Fruit fly (Drosophila melanogaster) whole organism, embryonic: Measurements from ENCODE around the gene CG15034.

Experiments
- Abd-B ChIP-seq: fragments of 200-800 bp; sonication (Bioruptor generic); optimal IDR thresholded peaks from 2 replicates; lab custom pipeline; 2018; ENCODE audit warnings: missing biosample characterization, mild to moderate bottlenecking, missing genetic modification characterization, moderate library complexity
- Antp ChIP-seq: fragments of 200-800 bp; sonication (Bioruptor generic); optimal IDR thresholded peaks from 3 replicates; lab custom pipeline; 2016; ENCODE audit warnings: missing biosample characterization, missing genetic modification characterization
- CG10147 ChIP-seq: fragments of 200-800 bp; sonication (Bioruptor generic); optimal IDR thresholded peaks from 2 replicates; lab custom pipeline; 2019; ENCODE audit warnings: missing biosample characterization, mild to moderate bottlenecking, missing genetic modification characterization, moderate library complexity
- CG10979 ChIP-seq: fragments of 200-800 bp; sonication (Bioruptor generic); optimal IDR thresholded peaks from 2 replicates; lab custom pipeline; 2018; ENCODE audit warnings: missing biosample characterization, mild to moderate bottlenecking, missing genetic modification characterization, moderate library complexity
- CG11696 ChIP-seq: fragments of 200-800 bp; sonication (Bioruptor generic); IDR thresholded peaks from 2 replicates; pipeline ENCODE4 v1.3.6; 2022; ENCODE audit warnings: missing biosample characterization, missing genetic modification characterization
- CG13123 ChIP-seq: fragments of 200-800 bp; sonication (Bioruptor generic); optimal IDR thresholded peaks from 2 replicates; lab custom pipeline; 2016; ENCODE audit warnings: missing biosample characterization, missing genetic modification characterization
- CG13287 ChIP-seq: fragments of 200-800 bp; sonication (Bioruptor generic); IDR thresholded peaks from 2 replicates; pipeline ENCODE4 v1.3.6; 2022; ENCODE audit warnings: missing biosample characterization, missing genetic modification characterization; ENCODE audit not compliant: partially characterized antibody
- CG13624 ChIP-seq: fragments of 200-800 bp; sonication (Bioruptor generic); optimal IDR thresholded peaks from 2 replicates; lab custom pipeline; 2016; ENCODE audit warnings: missing biosample characterization, missing genetic modification characterization
- CG16815 ChIP-seq: fragments of 200-800 bp; sonication (Bioruptor generic); optimal IDR thresholded peaks from 3 replicates; lab custom pipeline; 2017; ENCODE audit warnings: missing biosample characterization, mild to moderate bottlenecking, missing genetic modification characterization
- CG17328 ChIP-seq: fragments of 200-800 bp; sonication (Bioruptor generic); IDR thresholded peaks from 2 replicates; pipeline ENCODE4 v1.3.6; 2022; ENCODE audit warnings: missing biosample characterization, missing genetic modification characterization
- CG2712 ChIP-seq: fragments of 200-800 bp; optimal IDR thresholded peaks from 3 replicates; lab custom pipeline; 2019; ENCODE audit warnings: missing biosample characterization, mild to moderate bottlenecking, missing genetic modification characterization, moderate library complexity
- CG2889 ChIP-seq: fragments of 200-800 bp; sonication (Bioruptor generic); IDR thresholded peaks from 3 replicates; pipeline ENCODE4 v1.3.6; 2022; ENCODE audit warnings: missing biosample characterization, missing genetic modification characterization
- CG32532 ChIP-seq: fragments of 200-800 bp; sonication (Bioruptor generic); IDR thresholded peaks from 2 replicates; pipeline ENCODE4 v1.3.6; 2022; ENCODE audit warnings: missing biosample characterization, missing genetic modification characterization
- CG3726 ChIP-seq: fragments of 200-800 bp; sonication (Bioruptor generic); IDR thresholded peaks from 3 replicates; pipeline ENCODE4, ENCODE4 v1.3.6; 2022; ENCODE audit warnings: missing biosample characterization, missing genetic modification characterization
- CG4282 ChIP-seq: fragments of 200-800 bp; sonication (Bioruptor generic); optimal IDR thresholded peaks from 2 replicates; lab custom pipeline; 2016; ENCODE audit warnings: missing biosample characterization, missing genetic modification characterization
- CG43689 ChIP-seq: fragments of 200-800 bp; sonication (Bioruptor generic); IDR thresholded peaks from 2 replicates; pipeline ENCODE4 v1.3.6; 2022; ENCODE audit warnings: missing biosample characterization, missing genetic modification characterization
- CG7556 ChIP-seq: fragments of 200-800 bp; sonication (Bioruptor generic); optimal IDR thresholded peaks from 2 replicates; lab custom pipeline; 2017; ENCODE audit warnings: missing biosample characterization, mild to moderate bottlenecking, missing genetic modification characterization
- CG7786 ChIP-seq: fragments of 200-800 bp; sonication (Bioruptor generic); optimal IDR thresholded peaks from 2 replicates; lab custom pipeline; 2016; ENCODE audit warnings: missing biosample characterization, missing genetic modification characterization
- CG9215 ChIP-seq: fragments of 200-800 bp; sonication (Bioruptor generic); IDR thresholded peaks from 2 replicates; pipeline ENCODE4 v1.3.6; 2022; ENCODE audit warnings: missing biosample characterization, missing genetic modification characterization
- D ChIP-seq, 2 experiments: fragments of 200-800 bp in 1 of 2; fragments of >200 bp in 1 of 2; sonication (Bioruptor generic) in 1 of 2; optimal IDR thresholded peaks; 2 replicates in 1 of 2; 3 replicates in 1 of 2; lab custom pipeline; 2017; ENCODE audit warnings: mild to moderate bottlenecking in 1 of 2, missing biosample characterization in 1 of 2, missing genetic modification characterization in 1 of 2, missing genetic modification reagents in 1 of 2
- Dad ChIP-seq: fragments of 200-800 bp; sonication (Bioruptor generic); optimal IDR thresholded peaks from 3 replicates; lab custom pipeline; 2016; ENCODE audit warnings: missing biosample characterization, missing genetic modification characterization
- E2f2 ChIP-seq: fragments of 200-800 bp; sonication (Bioruptor generic); IDR thresholded peaks from 2 replicates; pipeline ENCODE4 v1.3.6; 2022; ENCODE audit warnings: missing biosample characterization, missing genetic modification characterization
- HLH3B ChIP-seq: fragments of 200-800 bp; sonication (Bioruptor generic); IDR thresholded peaks from 2 replicates; pipeline ENCODE4 v1.3.6; 2022; ENCODE audit warnings: missing biosample characterization, missing genetic modification characterization
- Hey ChIP-seq: fragments of 200-800 bp; sonication (Bioruptor generic); optimal IDR thresholded peaks from 3 replicates; lab custom pipeline; 2018; ENCODE audit warnings: missing biosample characterization, mild to moderate bottlenecking, missing genetic modification characterization
- HmgZ ChIP-seq: fragments of 200-800 bp; sonication (Bioruptor generic); optimal IDR thresholded peaks from 2 replicates; lab custom pipeline; 2018; ENCODE audit warnings: missing biosample characterization, mild to moderate bottlenecking, missing genetic modification characterization
- Hmr ChIP-seq: fragments of 200-800 bp; sonication (Bioruptor generic); optimal IDR thresholded peaks from 3 replicates; lab custom pipeline; 2017; ENCODE audit warnings: mild to moderate bottlenecking, missing biosample characterization, missing genetic modification reagents, missing genetic modification characterization
- Hmx ChIP-seq: fragments of 200-800 bp; sonication (Bioruptor generic); optimal IDR thresholded peaks from 2 replicates; lab custom pipeline; 2016; ENCODE audit warnings: missing biosample characterization, missing genetic modification characterization
- NFAT ChIP-seq: fragments of 200-800 bp; sonication (Bioruptor generic); IDR thresholded peaks from 2 replicates; pipeline ENCODE4 v1.3.6; 2022; ENCODE audit warnings: missing biosample characterization, missing genetic modification characterization
- Rx ChIP-seq: fragments of 200-800 bp; sonication (Bioruptor generic); IDR thresholded peaks from 2 replicates; pipeline ENCODE4 v1.3.6; 2022; ENCODE audit warnings: missing biosample characterization, missing genetic modification characterization
- Side ChIP-seq: fragments of 200-800 bp; sonication (Bioruptor generic); optimal IDR thresholded peaks from 2 replicates; lab custom pipeline; 2016; ENCODE audit warnings: missing biosample characterization, missing genetic modification characterization
- Spps ChIP-seq: fragments of 200-800 bp; sonication (Bioruptor generic); optimal IDR thresholded peaks from 2 replicates; lab custom pipeline; 2018; ENCODE audit warnings: missing biosample characterization, mild to moderate bottlenecking, missing genetic modification characterization
- Vsx1 ChIP-seq: fragments of 200-800 bp; sonication (Bioruptor generic); optimal IDR thresholded peaks from 2 replicates; lab custom pipeline; 2017; ENCODE audit warnings: missing biosample characterization, mild to moderate bottlenecking, missing genetic modification characterization, missing genetic modification reagents
- YL-1 ChIP-seq: fragments of 200-800 bp; sonication (Bioruptor generic); optimal IDR thresholded peaks from 3 replicates; lab custom pipeline; 2017; ENCODE audit warnings: missing biosample characterization, mild to moderate bottlenecking, missing genetic modification characterization
- abd-A ChIP-seq: fragments of 200-800 bp; sonication (Bioruptor generic); optimal IDR thresholded peaks from 3 replicates; lab custom pipeline; 2019; ENCODE audit warnings: missing biosample characterization, mild to moderate bottlenecking, missing genetic modification characterization, moderate library complexity
- ase ChIP-seq: fragments of 200-800 bp; sonication (Bioruptor generic); IDR thresholded peaks from 3 replicates; pipeline ENCODE4 v1.3.6; 2022; ENCODE audit warnings: missing biosample characterization, missing genetic modification characterization
- crol ChIP-seq: fragments of 200-800 bp; sonication (Bioruptor generic); IDR thresholded peaks from 2 replicates; pipeline ENCODE4 v1.3.6; 2022; ENCODE audit warnings: missing biosample characterization, missing genetic modification characterization
- crp ChIP-seq, 2 experiments: fragments of 200-800 bp; sonication (Bioruptor generic); optimal IDR thresholded peaks; 2 replicates in 1 of 2; 3 replicates in 1 of 2; lab custom pipeline; 2017; ENCODE audit warnings: missing biosample characterization in 2 of 2, missing genetic modification characterization in 2 of 2, mild to moderate bottlenecking in 1 of 2, moderate library complexity in 1 of 2
- ems ChIP-seq: fragments of 200-800 bp; sonication (Bioruptor generic); optimal IDR thresholded peaks from 3 replicates; lab custom pipeline; 2016; ENCODE audit warnings: missing biosample characterization, missing genetic modification characterization
- en ChIP-seq: fragments of 200-800 bp; sonication (Bioruptor generic); optimal IDR thresholded peaks from 2 replicates; lab custom pipeline; 2016; ENCODE audit warnings: missing biosample characterization, missing genetic modification characterization
- gce ChIP-seq: fragments of 200-800 bp; sonication (Bioruptor generic); IDR thresholded peaks from 3 replicates; pipeline ENCODE4 v1.3.6; 2022; ENCODE audit warnings: missing biosample characterization, missing genetic modification characterization
- gcm ChIP-seq: fragments of 200-800 bp; sonication (Bioruptor generic); optimal IDR thresholded peaks from 2 replicates; lab custom pipeline; 2019; ENCODE audit warnings: missing biosample characterization, mild to moderate bottlenecking, missing genetic modification characterization, moderate library complexity
- grn ChIP-seq: fragments of 200-800 bp; sonication (Bioruptor generic); optimal IDR thresholded peaks from 3 replicates; lab custom pipeline; 2017; ENCODE audit warnings: missing biosample characterization, missing genetic modification characterization
- lola ChIP-seq, 3 experiments: fragments of >200 bp in 2 of 3; fragments of 200-800 bp in 1 of 3; sonication (Bioruptor generic) in 1 of 3; optimal IDR thresholded peaks; 2 replicates each; lab custom pipeline; 2017 to 2019; ENCODE audit warnings: missing biosample characterization in 3 of 3, missing genetic modification characterization in 3 of 3, mild to moderate bottlenecking in 1 of 3, moderate library complexity in 1 of 3
- nerfin-1 ChIP-seq: fragments of 200-800 bp; sonication (Bioruptor generic); optimal IDR thresholded peaks from 3 replicates; lab custom pipeline; 2019; ENCODE audit warnings: missing biosample characterization, mild to moderate bottlenecking, missing genetic modification characterization, moderate library complexity
- nmo ChIP-seq: fragments of 200-800 bp; sonication (Bioruptor generic); optimal IDR thresholded peaks from 2 replicates; lab custom pipeline; 2018; ENCODE audit warnings: missing biosample characterization, mild to moderate bottlenecking, missing genetic modification characterization, moderate library complexity
- scrt ChIP-seq: fragments of 200-800 bp; sonication (Bioruptor generic); optimal IDR thresholded peaks from 2 replicates; lab custom pipeline; 2018; ENCODE audit warnings: missing biosample characterization, mild to moderate bottlenecking, missing genetic modification characterization, moderate library complexity
- sima ChIP-seq: fragments of 200-800 bp; sonication (Bioruptor generic); optimal IDR thresholded peaks from 2 replicates; lab custom pipeline; 2016; ENCODE audit warnings: missing biosample characterization, missing genetic modification characterization
- tap ChIP-seq: fragments of 200-800 bp; optimal IDR thresholded peaks from 3 replicates; lab custom pipeline; 2019; ENCODE audit warnings: missing biosample characterization, mild to moderate bottlenecking, missing genetic modification characterization, moderate library complexity
- trh ChIP-seq: fragments of 200-800 bp; sonication (Bioruptor generic); optimal IDR thresholded peaks from 2 replicates; lab custom pipeline; 2016; ENCODE audit warnings: missing biosample characterization, missing genetic modification characterization
- wor ChIP-seq: fragments of 200-800 bp; sonication (Bioruptor generic); IDR thresholded peaks from 2 replicates; pipeline ENCODE4 v1.3.6; 2022; ENCODE audit warnings: missing biosample characterization, missing genetic modification characterization

Gene CG15034

DNA sequence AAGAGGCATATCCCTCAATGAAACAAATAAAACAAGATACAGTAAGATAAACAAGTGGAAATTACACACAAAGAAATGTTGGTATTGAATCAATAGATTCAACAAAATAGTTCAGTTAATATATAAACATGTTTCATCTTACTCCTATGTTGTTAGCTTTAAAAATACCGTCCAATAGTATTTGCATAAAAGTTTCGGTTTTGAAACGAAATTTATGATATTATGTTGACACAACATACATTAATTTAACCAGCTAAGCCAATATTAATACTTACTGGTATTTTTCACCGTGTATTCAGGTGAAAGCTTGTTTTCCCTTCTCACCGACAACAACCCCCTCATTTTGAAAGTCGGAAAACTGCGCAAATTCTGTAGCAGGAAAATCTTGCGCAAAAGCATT lies 8.8 kb downstream of the CG15034 start (continued):
- TF ChIP-seq CG4282 (GFP tag; lab: Kevin White, UChicago) (no peak), ase (GFP tag; lab: Robert Waterston, UW) (0 out of 3 replicates have a peak, but pooled peaks have one; percentile 9), CG13287 (GFP tag; lab: Robert Waterston, UW) (no peak), CG10147 (GFP tag; lab: Kevin White, UChicago) (peak; percentile 37), NFAT (no peak), en (GFP tag; lab: Kevin White, UChicago) (no peak), CG7556 (peak; percentile 71), CG10979 (tag; lab: Kevin White, UChicago) (peak; percentile 63), nmo (GFP tag; lab: Kevin White, UChicago) (peak; percentile 62), CG32532 (peak; percentile 55; the same call in 1 of the 2 replicates), scrt (GFP tag; lab: Kevin White, UChicago) (peak; percentile 60), gce (GFP tag; lab: Robert Waterston, UW) (no peak), CG11696 (GFP tag; lab: Robert Waterston, UW) (no peak), HLH3B (GFP tag; lab: Robert Waterston, UW) (peak; percentile 58; the same call in 1 of the 2 replicates), YL-1 (GFP tag; lab: Kevin White, UChicago) (peak; percentile 13), Vsx1 (GFP tag; lab: Kevin White, UChicago) (peak; percentile 15), Hmx (no peak), Side (GFP tag; lab: Kevin White, UChicago) (peak; percentile 50), wor (GFP tag; lab: Robert Waterston, UW) (no peak; the same call in 1 of the 2 replicates), E2f2 (GFP tag; lab: Robert Waterston, UW) (peak; percentile 19; the same call in 1 of the 2 replicates), sima (GFP tag; lab: Kevin White, UChicago) (no peak), CG7786 (GFP tag; lab: Kevin White, UChicago) (no peak), Dad (GFP tag; lab: Kevin White, UChicago) (no peak), CG2889 (GFP tag; lab: Robert Waterston, UW) (no peak), CG3726 (GFP tag; lab: Robert Waterston, UW) (no peak), Rx (GFP tag; lab: Robert Waterston, UW) (no peak), Hmr (peak; percentile 82), CG2712 (tag; lab: Kevin White, UChicago) (peak; percentile 70), CG16815 (GFP tag; lab: Kevin White, UChicago) (no peak), lola (GFP tag; optimal IDR thresholded peaks at IDR 0.05; lab: Kevin White, UChicago) (peak in 1 of 3 experiments; percentile 63), CG43689 (GFP tag; lab: Robert Waterston, UW) (no peak), Hey (tag; lab: Kevin White, UChicago) (peak; percentile 3), tap (tag; lab: Kevin White, UChicago) (peak; percentile 54), abd-A (no peak), Spps (tag; lab: Kevin White, UChicago) (peak; percentile 35), nerfin-1 (peak; percentile 62), CG9215 (GFP tag; lab: Robert Waterston, UW) (peak; percentile 22; the same call in 1 of the 2 replicates), gcm (GFP tag; lab: Kevin White, UChicago) (peak; percentile 42), grn (GFP tag; lab: Kevin White, UChicago) (peak; percentile 47), CG13624 (GFP tag; lab: Kevin White, UChicago) (peak; percentile 61), HmgZ (peak; percentile 58), CG13123 (GFP tag; lab: Kevin White, UChicago) (no peak), D (optimal IDR thresholded peaks at IDR 0.05; lab: Kevin White, UChicago) (no peak), D (GFP tag; optimal IDR thresholded peaks at IDR 0.05; lab: Kevin White, UChicago) (peak; percentile 58), trh (peak; percentile 25), crp (GFP tag; optimal IDR thresholded peaks at IDR 0.05; lab: Kevin White, UChicago) (no peak), CG17328 (GFP tag; lab: Robert Waterston, UW) (peak; percentile 44; the same call in 1 of the 2 replicates), crol (GFP tag; lab: Robert Waterston, UW) (no peak), Antp (GFP tag; lab: Kevin White, UChicago) (peak; percentile 17), ems (GFP tag; lab: Kevin White, UChicago) (peak; percentile 40), Abd-B (GFP tag; lab: Kevin White, UChicago) (peak; percentile 56)
